Fruit fly (Drosophila melanogaster) whole organism, embryonic: Measurements from ENCODE around the gene Sec3.

Experiments used
- Atf-2 ChIP-seq: fragments of 200-800 bp; sonication (Bioruptor generic); optimal IDR thresholded peaks from 2 replicates; lab custom pipeline; 2016; ENCODE audit warnings: missing biosample characterization, missing genetic modification characterization
- Bteb2 ChIP-seq: fragments of 200-800 bp; sonication (Bioruptor generic); optimal IDR thresholded peaks from 2 replicates; lab custom pipeline; 2016; ENCODE audit warnings: missing biosample characterization, missing genetic modification characterization
- C15 ChIP-seq: fragments of 200-800 bp; sonication (Bioruptor generic); IDR thresholded peaks from 3 replicates; pipeline ENCODE4 v1.3.6; 2022; ENCODE audit warnings: missing biosample characterization, missing genetic modification characterization
- CG10209 ChIP-seq: fragments of 200-800 bp; sonication (Bioruptor generic); optimal IDR thresholded peaks from 3 replicates; lab custom pipeline; 2017; ENCODE audit warnings: missing biosample characterization, mild to moderate bottlenecking, missing genetic modification characterization, missing genetic modification reagents
- CG10366 ChIP-seq: fragments of 200-800 bp; sonication (Bioruptor generic); IDR thresholded peaks from 2 replicates; pipeline ENCODE4 v1.3.6; 2022; ENCODE audit warnings: missing biosample characterization, missing genetic modification characterization
- CG10431 ChIP-seq: fragments of 200-800 bp; sonication (Bioruptor generic); optimal IDR thresholded peaks from 3 replicates; lab custom pipeline; 2018; ENCODE audit warnings: missing biosample characterization, mild to moderate bottlenecking, missing genetic modification characterization
- CG11085 ChIP-seq: fragments of 200-800 bp; sonication (Bioruptor generic); IDR thresholded peaks from 2 replicates; pipeline ENCODE4 v1.3.6; 2022; ENCODE audit warnings: missing biosample characterization, missing genetic modification characterization
- CG11560 ChIP-seq: fragments of 200-800 bp; sonication (Bioruptor generic); IDR thresholded peaks from 3 replicates; pipeline ENCODE4 v1.3.6; 2022; ENCODE audit warnings: missing biosample characterization, missing genetic modification characterization
- CG14050 ChIP-seq: fragments of 200-800 bp; sonication (Bioruptor generic); IDR thresholded peaks from 3 replicates; pipeline ENCODE4 v1.3.6; 2022; ENCODE audit warnings: missing biosample characterization, missing genetic modification characterization
- CG14667 ChIP-seq: fragments of 200-800 bp; sonication (Bioruptor generic); IDR thresholded peaks from 2 replicates; pipeline ENCODE4 v1.3.6; 2022; ENCODE audit warnings: missing biosample characterization, missing genetic modification characterization
- CG17361 ChIP-seq: fragments of 200-800 bp; sonication (Bioruptor generic); IDR thresholded peaks from 3 replicates; pipeline ENCODE4 v1.3.6; 2022; ENCODE audit warnings: missing biosample characterization, missing genetic modification characterization
- CG2678 ChIP-seq: fragments of 200-800 bp; sonication (Bioruptor generic); optimal IDR thresholded peaks from 3 replicates; lab custom pipeline; 2019; ENCODE audit warnings: missing biosample characterization, mild to moderate bottlenecking, missing genetic modification characterization, moderate library complexity
- CG32767 ChIP-seq: fragments of 200-800 bp; sonication (Bioruptor generic); IDR thresholded peaks from 2 replicates; pipeline ENCODE4 v1.3.6; 2022; ENCODE audit warnings: missing biosample characterization, missing genetic modification characterization
- CG34224 ChIP-seq: fragments of 200-800 bp; sonication (Bioruptor generic); IDR thresholded peaks from 3 replicates; pipeline ENCODE4 v1.3.6; 2022; ENCODE audit warnings: missing biosample characterization, missing genetic modification characterization; ENCODE audit not compliant: partially characterized antibody
- CG34376 ChIP-seq: fragments of 200-800 bp; sonication (Bioruptor generic); optimal IDR thresholded peaks from 2 replicates; lab custom pipeline; 2018; ENCODE audit warnings: missing biosample characterization, mild to moderate bottlenecking, missing genetic modification characterization
- CG4328 ChIP-seq: fragments of 200-800 bp; sonication (Bioruptor generic); optimal IDR thresholded peaks from 3 replicates; lab custom pipeline; 2017; ENCODE audit warnings: missing biosample characterization, missing genetic modification reagents, missing genetic modification characterization
- CG43689 ChIP-seq: fragments of 200-800 bp; sonication (Bioruptor generic); IDR thresholded peaks from 2 replicates; pipeline ENCODE4 v1.3.6; 2022; ENCODE audit warnings: missing biosample characterization, missing genetic modification characterization
- CG5245 ChIP-seq: fragments of 200-800 bp; sonication (Bioruptor generic); optimal IDR thresholded peaks from 3 replicates; lab custom pipeline; 2016; ENCODE audit warnings: missing biosample characterization, missing genetic modification characterization
- CG6791 ChIP-seq: fragments of 200-800 bp; sonication (Bioruptor generic); IDR thresholded peaks from 3 replicates; pipeline ENCODE4 v1.3.6; 2022; ENCODE audit warnings: missing biosample characterization, missing genetic modification characterization; ENCODE audit not compliant: partially characterized antibody
- CG7271 ChIP-seq: fragments of 200-800 bp; sonication (Bioruptor generic); optimal IDR thresholded peaks from 2 replicates; lab custom pipeline; 2018; ENCODE audit warnings: missing biosample characterization, mild to moderate bottlenecking, missing genetic modification characterization, moderate library complexity
- CG9215 ChIP-seq: fragments of 200-800 bp; sonication (Bioruptor generic); IDR thresholded peaks from 2 replicates; pipeline ENCODE4 v1.3.6; 2022; ENCODE audit warnings: missing biosample characterization, missing genetic modification characterization
- CG9727 ChIP-seq: fragments of 200-800 bp; sonication (Bioruptor generic); optimal IDR thresholded peaks from 3 replicates; lab custom pipeline; 2017; ENCODE audit warnings: missing biosample characterization, mild to moderate bottlenecking, missing genetic modification characterization
- Dref ChIP-seq: fragments of 200-800 bp; sonication (Bioruptor generic); IDR thresholded peaks from 2 replicates; pipeline ENCODE4 v1.3.6; 2022; ENCODE audit warnings: missing biosample characterization, missing genetic modification characterization
- Ets97D ChIP-seq: fragments of 200-800 bp; sonication (Bioruptor generic); optimal IDR thresholded peaks from 3 replicates; lab custom pipeline; 2016; ENCODE audit warnings: missing biosample characterization, missing genetic modification characterization
- Fer2 ChIP-seq: fragments of 200-800 bp; sonication (Bioruptor generic); optimal IDR thresholded peaks from 2 replicates; lab custom pipeline; 2018; ENCODE audit warnings: missing biosample characterization, mild to moderate bottlenecking, missing genetic modification characterization, moderate library complexity
- H15 ChIP-seq: fragments of 200-800 bp; sonication (Bioruptor generic); IDR thresholded peaks from 3 replicates; pipeline ENCODE4 v1.3.6; 2022; ENCODE audit warnings: missing biosample characterization, missing genetic modification characterization
- Hey ChIP-seq: fragments of 200-800 bp; sonication (Bioruptor generic); optimal IDR thresholded peaks from 3 replicates; lab custom pipeline; 2018; ENCODE audit warnings: missing biosample characterization, mild to moderate bottlenecking, missing genetic modification characterization
- HmgD ChIP-seq: fragments of 200-800 bp; sonication (Bioruptor generic); optimal IDR thresholded peaks from 3 replicates; lab custom pipeline; 2016; ENCODE audit warnings: missing biosample characterization, missing genetic modification characterization
- Hmr ChIP-seq: fragments of 200-800 bp; sonication (Bioruptor generic); optimal IDR thresholded peaks from 3 replicates; lab custom pipeline; 2017; ENCODE audit warnings: mild to moderate bottlenecking, missing biosample characterization, missing genetic modification reagents, missing genetic modification characterization
- Sox102F ChIP-seq: fragments of 200-800 bp; sonication (Bioruptor generic); optimal IDR thresholded peaks from 2 replicates; lab custom pipeline; 2018; ENCODE audit warnings: missing biosample characterization, mild to moderate bottlenecking, missing genetic modification characterization, moderate library complexity
- ab ChIP-seq: fragments of 200-800 bp; sonication (Bioruptor generic); optimal IDR thresholded peaks from 2 replicates; lab custom pipeline; 2016; ENCODE audit warnings: missing biosample characterization, missing genetic modification characterization
- abd-A ChIP-seq: fragments of 200-800 bp; sonication (Bioruptor generic); optimal IDR thresholded peaks from 3 replicates; lab custom pipeline; 2019; ENCODE audit warnings: missing biosample characterization, mild to moderate bottlenecking, missing genetic modification characterization, moderate library complexity
- amos ChIP-seq: fragments of 200-800 bp; sonication (Bioruptor generic); IDR thresholded peaks from 2 replicates; pipeline ENCODE4 v1.3.6; 2022; ENCODE audit warnings: missing biosample characterization, missing genetic modification characterization; ENCODE audit not compliant: partially characterized antibody
- eyg ChIP-seq: fragments of 200-800 bp; sonication (Bioruptor generic); optimal IDR thresholded peaks from 3 replicates; lab custom pipeline; 2016; ENCODE audit warnings: missing biosample characterization, missing genetic modification characterization
- hkb ChIP-seq, 2 experiments: fragments of 200-800 bp in 1 of 2; fragments of >200 bp in 1 of 2; sonication (Bioruptor generic) in 1 of 2; IDR thresholded peaks in 1 of 2; optimal IDR thresholded peaks in 1 of 2; 2 replicates each; pipeline versions ENCODE4 v1.3.6 to Lab custom; 2017 to 2022; ENCODE audit warnings: missing biosample characterization in 1 of 2, missing genetic modification characterization in 1 of 2
- inv ChIP-seq: fragments of 200-800 bp; sonication (Bioruptor generic); IDR thresholded peaks from 2 replicates; pipeline ENCODE4 v1.3.6; 2022; ENCODE audit warnings: missing biosample characterization, missing genetic modification characterization; ENCODE audit not compliant: partially characterized antibody
- ken ChIP-seq: fragments of 200-800 bp; sonication (Bioruptor generic); IDR thresholded peaks from 3 replicates; pipeline ENCODE4 v1.3.6; 2022; ENCODE audit warnings: missing biosample characterization, missing genetic modification characterization
- lbe ChIP-seq: fragments of 200-800 bp; sonication (Bioruptor generic); optimal IDR thresholded peaks from 2 replicates; lab custom pipeline; 2016; ENCODE audit warnings: missing biosample characterization, mild to moderate bottlenecking, missing genetic modification characterization
- lilli ChIP-seq: fragments of 200-800 bp; sonication (Bioruptor generic); optimal IDR thresholded peaks from 3 replicates; lab custom pipeline; 2016; ENCODE audit warnings: missing biosample characterization, missing genetic modification characterization
- phol ChIP-seq: fragments of 200-800 bp; sonication (Bioruptor generic); optimal IDR thresholded peaks from 3 replicates; lab custom pipeline; 2018; ENCODE audit warnings: missing biosample characterization, mild to moderate bottlenecking, missing genetic modification characterization, moderate library complexity
- pnt ChIP-seq: fragments of 200-800 bp; sonication (Bioruptor generic); optimal IDR thresholded peaks from 3 replicates; lab custom pipeline; 2016; ENCODE audit warnings: missing biosample characterization, missing genetic modification characterization
- rib ChIP-seq: fragments of 200-800 bp; sonication (Bioruptor generic); IDR thresholded peaks from 2 replicates; pipeline ENCODE4 v1.3.6; 2022; ENCODE audit warnings: missing biosample characterization, missing genetic modification characterization
- run ChIP-seq: fragments of 200-800 bp; sonication (Bioruptor generic); optimal IDR thresholded peaks from 3 replicates; lab custom pipeline; 2018; ENCODE audit warnings: missing biosample characterization, mild to moderate bottlenecking, missing genetic modification characterization
- scrt ChIP-seq: fragments of 200-800 bp; sonication (Bioruptor generic); optimal IDR thresholded peaks from 2 replicates; lab custom pipeline; 2018; ENCODE audit warnings: missing biosample characterization, mild to moderate bottlenecking, missing genetic modification characterization, moderate library complexity
- slp2 ChIP-seq: fragments of 200-800 bp; sonication (Bioruptor generic); optimal IDR thresholded peaks from 2 replicates; lab custom pipeline; 2016; ENCODE audit warnings: missing biosample characterization, missing genetic modification characterization
- ssp ChIP-seq: fragments of 200-800 bp; sonication (Bioruptor generic); IDR thresholded peaks from 2 replicates; pipeline ENCODE4 v1.3.6; 2022; ENCODE audit warnings: missing biosample characterization, missing genetic modification characterization
- tgo ChIP-seq: fragments of 200-800 bp; sonication (Bioruptor generic); IDR thresholded peaks from 3 replicates; pipeline ENCODE4 v1.3.6; 2022; ENCODE audit warnings: missing biosample characterization, missing genetic modification characterization
- tin ChIP-seq: fragments of 200-800 bp; sonication (Bioruptor generic); optimal IDR thresholded peaks from 3 replicates; lab custom pipeline; 2016; ENCODE audit warnings: missing biosample characterization, missing genetic modification characterization
- toy ChIP-seq: fragments of 200-800 bp; sonication (Bioruptor generic); IDR thresholded peaks from 2 replicates; pipeline ENCODE4 v1.3.6; 2022; ENCODE audit warnings: missing biosample characterization, missing genetic modification characterization
- usp ChIP-seq: fragments of >200 bp; optimal IDR thresholded peaks from 2 replicates; lab custom pipeline; 2017; ENCODE audit warnings: missing biosample characterization, missing genetic modification characterization
- vfl ChIP-seq: fragments of 200-800 bp; sonication (Bioruptor generic); optimal IDR thresholded peaks from 2 replicates; lab custom pipeline; 2016; ENCODE audit warnings: missing biosample characterization, missing genetic modification characterization

Sec3 gene

dm6 chr3L:17433555-17433954 is 8.5 kb upstream of the Sec3 start, which contains the start of the genes Coq4 and CG32176 (continued):
- peak; percentile 47 for TF ChIP-seq Dref (GFP tag; lab: Robert Waterston, UW)
- TF ChIP-seq CG6791 (GFP tag; lab: Robert Waterston, UW): peak; percentile 76; the same call in 2 of the 3 replicates
- TF ChIP-seq HmgD (GFP tag; lab: Kevin White, UChicago): peak; percentile 96
- TF ChIP-seq CG10209 (GFP tag; lab: Kevin White, UChicago): peak; percentile 97
- TF ChIP-seq Ets97D (GFP tag; lab: Kevin White, UChicago): peak; percentile 95
- TF ChIP-seq ssp (GFP tag; lab: Robert Waterston, UW): peak; percentile 92
- peak; percentile 97 for TF ChIP-seq Hmr (GFP tag; lab: Kevin White, UChicago)
- peak; percentile 97 for TF ChIP-seq CG2678 (tag; lab: Kevin White, UChicago)
- peak; percentile 97 for TF ChIP-seq eyg (GFP tag; lab: Kevin White, UChicago)
- TF ChIP-seq CG32767 (GFP tag; lab: Robert Waterston, UW): peak; percentile 95
- peak; percentile 89 for TF ChIP-seq scrt (GFP tag; lab: Kevin White, UChicago)
- peak; percentile 91 for TF ChIP-seq toy
- TF ChIP-seq slp2 (GFP tag; lab: Kevin White, UChicago): peak; percentile 98
- TF ChIP-seq Bteb2 (GFP tag; lab: Kevin White, UChicago): peak; percentile 98
- peak; percentile 100 for TF ChIP-seq lilli (GFP tag; lab: Kevin White, UChicago)
- no peak for TF ChIP-seq usp
- TF ChIP-seq hkb (optimal IDR thresholded peaks at IDR 0.05; lab: Kevin White, UChicago): peak; percentile 46
- peak; percentile 97 for TF ChIP-seq hkb (GFP tag; IDR thresholded peaks at IDR 0.05; lab: Robert Waterston, UW)
- peak; percentile 97 for TF ChIP-seq CG14050 (GFP tag; lab: Robert Waterston, UW)
- TF ChIP-seq abd-A (tag; lab: Kevin White, UChicago): peak; percentile 78
- TF ChIP-seq pnt (GFP tag; lab: Kevin White, UChicago): peak; percentile 98
- TF ChIP-seq Atf-2 (GFP tag; lab: Kevin White, UChicago): peak; percentile 98
- peak; percentile 98 for TF ChIP-seq H15 (GFP tag; lab: Robert Waterston, UW)
- TF ChIP-seq CG34224 (GFP tag; lab: Robert Waterston, UW): peak; percentile 52; the same call in 2 of the 3 replicates
- peak; percentile 97 for TF ChIP-seq phol (tag; lab: Kevin White, UChicago)
- peak; percentile 94 for TF ChIP-seq CG43689 (GFP tag; lab: Robert Waterston, UW)
- TF ChIP-seq ab (GFP tag; lab: Kevin White, UChicago): peak; percentile 96
- TF ChIP-seq amos (GFP tag; lab: Robert Waterston, UW): peak; percentile 49; the same call in 1 of the 2 replicates
- TF ChIP-seq CG10431 (GFP tag; lab: Kevin White, UChicago): peak; percentile 92
- TF ChIP-seq vfl: peak; percentile 99
- peak; percentile 81 for TF ChIP-seq Hey (tag; lab: Kevin White, UChicago)
- TF ChIP-seq tin (GFP tag; lab: Kevin White, UChicago): peak; percentile 99
- TF ChIP-seq C15 (GFP tag; lab: Robert Waterston, UW): peak; percentile 97
- peak; percentile 98 for TF ChIP-seq tgo (GFP tag; lab: Robert Waterston, UW)
- peak; percentile 96 for TF ChIP-seq lbe (GFP tag; lab: Kevin White, UChicago)
- peak; percentile 99 for TF ChIP-seq Sox102F (GFP tag; lab: Kevin White, UChicago)
- peak; percentile 98 for TF ChIP-seq ken (GFP tag; lab: Robert Waterston, UW)
- TF ChIP-seq CG14667 (GFP tag; lab: Robert Waterston, UW): peak; percentile 97
- TF ChIP-seq CG11560 (tag; lab: Robert Waterston, UW): peak; percentile 89
- TF ChIP-seq CG10366 (GFP tag; lab: Robert Waterston, UW): peak; percentile 98
- TF ChIP-seq inv (GFP tag; lab: Robert Waterston, UW): peak; percentile 59
- TF ChIP-seq CG34376 (GFP tag; lab: Kevin White, UChicago): peak; percentile 93
- TF ChIP-seq rib (GFP tag; lab: Robert Waterston, UW): peak; percentile 98
- TF ChIP-seq CG11085 (GFP tag; lab: Robert Waterston, UW): peak; percentile 98
- TF ChIP-seq run (tag; lab: Kevin White, UChicago): peak; percentile 92
- TF ChIP-seq CG17361: peak; percentile 97
- TF ChIP-seq Fer2 (tag; lab: Kevin White, UChicago): peak; percentile 97
- peak; percentile 97 for TF ChIP-seq CG9727 (GFP tag; lab: Kevin White, UChicago)
- TF ChIP-seq CG7271 (tag; lab: Kevin White, UChicago): peak; percentile 88
- TF ChIP-seq CG5245 (GFP tag; lab: Kevin White, UChicago): peak; percentile 97
- TF ChIP-seq CG4328 (GFP tag; lab: Kevin White, UChicago): peak; percentile 95
- TF ChIP-seq CG9215 (GFP tag; lab: Robert Waterston, UW): peak; percentile 97
